Fruit fly (Drosophila melanogaster): ENCODE measurements around the gene Brd.

dm6 chr3L:15009681-15010080 lies 37.2 kb downstream of the Brd start:
- TF ChIP-seq psq (optimal IDR thresholded peaks at IDR 0.05) (no peak), ttk (optimal IDR thresholded peaks at IDR 0.05) (no peak), Myc (optimal IDR thresholded peaks at IDR 0.05) (no peak), h (optimal IDR thresholded peaks at IDR 0.05) (no peak), insv (optimal IDR thresholded peaks at IDR 0.05) (no peak), Sin3A (optimal IDR thresholded peaks at IDR 0.05) (no peak)

Data from Kc167 (cell line).